Worm (Caenorhabditis elegans) whole organism, late embryonic: ENCODE results near the gene gar-2.

ENCODE experiments used
- fkh-6 ChIP-seq: sonication (generic microtip); optimal IDR thresholded peaks from 2 replicates; lab custom pipeline; 2016; ENCODE audit warnings: missing genetic modification characterization, missing compliant biosample characterization
- sox-4 ChIP-seq: sonication (generic microtip); optimal IDR thresholded peaks from 2 replicates; lab custom pipeline; 2017; ENCODE audit warnings: mild to moderate bottlenecking, missing genetic modification characterization, inconsistent platforms, missing compliant biosample characterization
- tbx-7 ChIP-seq: sonication (generic microtip); optimal IDR thresholded peaks from 2 replicates; lab custom pipeline; 2016; ENCODE audit warnings: missing genotype, missing genetic modification characterization, missing compliant biosample characterization

DNA sequence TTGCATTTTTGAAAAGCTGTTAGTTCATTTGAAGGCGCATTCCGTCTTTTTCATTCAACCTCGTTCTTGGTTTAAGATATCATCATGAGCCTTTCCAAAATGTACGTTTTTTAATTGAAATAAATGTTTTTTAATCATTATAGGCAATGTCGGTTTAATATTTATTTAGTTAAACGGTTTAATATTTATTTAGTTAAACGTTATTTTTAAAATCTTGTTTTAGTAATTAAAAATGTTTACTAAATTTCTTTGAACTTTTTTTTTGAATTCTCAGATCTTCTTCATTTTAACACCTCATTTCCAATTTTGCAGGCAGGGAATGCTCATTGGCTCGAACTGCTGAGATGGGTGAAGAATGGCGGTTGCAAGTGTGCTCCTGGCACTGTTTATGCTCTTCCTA lies at the start of gene gar-2:
- TF ChIP-seq fkh-6 (tag; lab: Kevin White, UChicago) (no peak), tbx-7 (tag; lab: Kevin White, UChicago) (no peak), sox-4 (tag; lab: Kevin White, UChicago) (no peak)
